Fruit fly (Drosophila melanogaster): ENCODE data around the gene for.

for gene

DNA sequence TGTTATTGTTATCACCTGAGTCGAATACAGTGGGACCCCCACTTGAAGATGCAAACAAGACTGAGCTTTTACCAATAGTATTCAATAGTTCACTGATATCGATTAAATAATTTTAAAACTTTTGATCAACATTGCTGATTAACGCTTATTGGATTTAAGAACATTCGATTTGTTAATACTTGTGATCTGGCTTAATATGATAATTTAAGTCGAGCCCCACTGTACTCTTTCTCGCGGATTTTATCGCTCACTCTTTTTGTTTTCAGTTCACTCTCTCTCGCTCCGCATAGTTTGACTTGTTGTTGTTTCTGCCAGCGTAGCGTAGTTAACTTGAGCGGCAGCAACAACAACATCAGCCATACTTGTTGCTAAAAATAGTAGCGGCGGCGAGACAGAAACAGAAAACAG is 1.1 kb downstream of the for start (continued):
- TF ChIP-seq CG32264 (GFP tag; optimal IDR thresholded peaks at IDR 0.05) (peak; percentile 96), OdsH (GFP tag; optimal IDR thresholded peaks at IDR 0.05) (peak; percentile 99), rgr (GFP tag; optimal IDR thresholded peaks at IDR 0.05) (peak; percentile 99), N (GFP tag; optimal IDR thresholded peaks at IDR 0.05) (no peak), brk (GFP tag; optimal IDR thresholded peaks at IDR 0.05) (peak; percentile 96), Vsx2 (GFP tag; optimal IDR thresholded peaks at IDR 0.05; ENCODE audit: partially characterized antibody) (no peak), Abd-B (GFP tag; optimal IDR thresholded peaks at IDR 0.05) (no peak), CG9705 (GFP tag; optimal IDR thresholded peaks at IDR 0.05) (peak; percentile 99)

DNA sequence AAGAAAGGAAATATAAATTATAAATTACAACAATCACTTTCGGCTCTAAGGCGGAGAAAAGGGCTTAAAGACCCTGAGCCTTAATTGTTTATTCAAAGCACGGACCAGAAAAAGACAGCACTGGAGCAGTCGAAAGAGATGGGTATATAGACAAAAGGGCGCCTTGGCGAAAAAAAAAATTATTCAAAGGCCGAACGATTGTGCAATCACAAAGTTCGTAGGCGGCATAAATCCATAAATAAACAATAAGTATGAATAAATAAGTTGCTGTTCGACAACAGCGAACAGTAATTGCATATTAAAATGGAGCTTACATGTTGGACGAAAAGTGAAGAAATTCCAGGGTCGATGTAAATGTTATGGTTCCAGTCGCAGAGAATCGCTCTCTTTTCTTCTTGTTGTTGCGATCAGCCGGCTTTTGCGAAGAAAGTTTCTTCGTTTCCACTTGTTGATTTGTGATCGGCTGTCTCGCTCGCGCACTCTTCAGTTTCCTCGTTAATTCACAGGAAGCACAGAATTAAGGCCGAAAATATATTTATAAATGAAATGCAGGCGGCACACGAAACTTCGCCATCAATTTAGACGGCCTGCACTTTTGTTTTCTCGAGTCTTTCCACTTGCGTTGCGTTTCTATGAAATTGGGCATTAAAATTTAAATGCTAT is 1.7 kb downstream of the for start:
- no peak for TF ChIP-seq Sp1 (GFP tag; optimal IDR thresholded peaks at IDR 0.05)
- TF ChIP-seq Myc (optimal IDR thresholded peaks at IDR 0.05), result no peak
- TF ChIP-seq OdsH (GFP tag; optimal IDR thresholded peaks at IDR 0.05), result no peak
- no peak for TF ChIP-seq dl (GFP tag; optimal IDR thresholded peaks at IDR 0.05; ENCODE audit: insufficient read depth in 1 of 2, partially characterized antibody in 2 of 2)
- no peak for TF ChIP-seq dmrt93B (GFP tag; optimal IDR thresholded peaks at IDR 0.05)
- TF ChIP-seq Hr83 (GFP tag; optimal IDR thresholded peaks at IDR 0.05; ENCODE audit: poor library complexity, severe bottlenecking), result no peak
- TF ChIP-seq psq (GFP tag; optimal IDR thresholded peaks at IDR 0.05), result no peak
- no peak for TF ChIP-seq fru (GFP tag; optimal IDR thresholded peaks at IDR 0.05)
- no peak for TF ChIP-seq HLH106 (tag; optimal IDR thresholded peaks at IDR 0.05)
- TF ChIP-seq dsf (GFP tag; optimal IDR thresholded peaks at IDR 0.05; ENCODE audit: borderline replicate concordance), result no peak
- no peak for TF ChIP-seq Vsx2 (GFP tag; optimal IDR thresholded peaks at IDR 0.05; ENCODE audit: partially characterized antibody)
- no peak for TF ChIP-seq usp (GFP tag; optimal IDR thresholded peaks at IDR 0.05)
- TF ChIP-seq ey (GFP tag; optimal IDR thresholded peaks at IDR 0.05), result no peak
- no peak for TF ChIP-seq lola (GFP tag; optimal IDR thresholded peaks at IDR 0.05)
- no peak for TF ChIP-seq rgr (GFP tag; optimal IDR thresholded peaks at IDR 0.05)
- no peak for TF ChIP-seq Hnf4 (GFP tag; optimal IDR thresholded peaks at IDR 0.05)
- no peak for TF ChIP-seq sage (GFP tag; optimal IDR thresholded peaks at IDR 0.05)
- no peak for TF ChIP-seq Mio (GFP tag; optimal IDR thresholded peaks at IDR 0.05)

DNA sequence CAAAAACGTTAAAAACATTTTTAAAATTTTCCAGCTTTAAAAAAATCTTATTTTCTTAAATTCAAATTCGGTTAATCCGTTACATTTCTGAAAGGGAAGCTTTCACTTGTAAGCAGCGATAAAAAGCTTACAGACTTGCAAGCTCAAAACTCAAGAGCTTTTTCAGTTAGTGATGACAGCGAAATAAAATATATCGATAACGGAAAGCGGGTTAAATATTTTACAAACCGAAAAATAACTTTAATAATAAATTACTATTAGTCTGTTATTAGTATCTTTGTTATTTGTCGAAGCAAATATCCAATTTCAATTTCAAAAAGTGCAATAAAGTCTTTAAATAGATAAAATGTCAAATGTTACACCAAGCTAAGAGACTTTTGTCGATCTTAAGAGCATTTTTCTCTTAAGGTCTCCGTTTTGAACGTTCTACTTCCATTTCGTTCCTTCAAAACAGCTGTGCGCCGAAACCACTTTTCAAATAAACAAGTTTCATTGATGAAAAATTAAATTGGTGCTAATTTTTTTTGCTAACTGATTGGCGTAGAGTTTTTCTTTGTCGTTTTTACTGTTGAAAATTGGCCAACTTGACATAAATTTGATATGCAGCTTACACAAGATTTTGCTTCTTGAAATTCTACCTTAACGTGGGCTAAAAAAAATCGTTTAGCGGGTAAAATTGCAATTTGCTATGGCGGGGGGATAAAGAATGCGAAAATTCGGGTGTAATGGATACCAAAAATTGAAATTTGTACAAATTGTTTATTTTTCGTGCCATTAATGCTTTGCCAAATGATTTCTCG is 8.4 kb downstream of the for start:
- TF ChIP-seq sage (GFP tag; optimal IDR thresholded peaks at IDR 0.05) (peak; percentile 67), dl (GFP tag; optimal IDR thresholded peaks at IDR 0.05; ENCODE audit: insufficient read depth in 1 of 2, partially characterized antibody in 2 of 2) (no peak), lola (GFP tag; optimal IDR thresholded peaks at IDR 0.05) (no peak), brk (GFP tag; optimal IDR thresholded peaks at IDR 0.05) (peak; percentile 87), woc (GFP tag; optimal IDR thresholded peaks at IDR 0.05) (peak; percentile 27), Hnf4 (GFP tag; optimal IDR thresholded peaks at IDR 0.05) (peak; percentile 18), CrebA (GFP tag; optimal IDR thresholded peaks at IDR 0.05; ENCODE audit: borderline replicate concordance) (peak; percentile 40)

DNA sequence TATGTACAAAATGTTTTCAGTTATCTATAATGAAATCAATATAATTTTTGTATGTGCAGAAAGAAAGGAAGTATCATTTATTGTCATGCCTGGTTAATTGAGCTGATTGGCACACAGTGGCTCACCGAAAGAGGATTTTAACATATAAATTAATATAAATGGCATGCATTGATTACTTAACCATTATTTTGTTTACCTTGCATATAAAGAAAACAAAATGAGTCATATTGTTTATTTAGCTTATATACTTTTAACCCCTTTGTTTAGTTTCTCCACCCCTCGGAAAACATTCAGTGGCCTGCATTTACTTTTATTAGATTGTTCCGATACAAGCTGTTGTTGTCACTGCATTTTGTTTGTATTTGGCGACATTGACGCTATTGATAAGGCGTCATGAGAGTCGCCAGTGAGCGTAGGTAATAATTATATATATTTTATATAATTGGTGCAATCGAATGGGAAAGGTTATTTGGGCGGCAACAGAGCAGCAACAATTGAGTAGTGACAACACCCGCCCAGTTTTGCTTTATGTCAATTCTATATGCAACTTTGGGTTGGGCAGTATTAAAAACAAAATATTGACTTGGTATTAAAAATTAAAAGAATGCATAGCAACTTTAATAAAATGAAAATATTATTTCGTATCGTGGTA is 9.1 kb downstream of the for start:
- TF ChIP-seq dmrt93B (GFP tag; optimal IDR thresholded peaks at IDR 0.05) (peak; percentile 54), HLH106 (tag; optimal IDR thresholded peaks at IDR 0.05) (peak; percentile 80), CrebA (GFP tag; optimal IDR thresholded peaks at IDR 0.05; ENCODE audit: borderline replicate concordance) (peak; percentile 22), usp (GFP tag; optimal IDR thresholded peaks at IDR 0.05) (no peak), woc (GFP tag; optimal IDR thresholded peaks at IDR 0.05) (no peak), Hr78 (GFP tag; optimal IDR thresholded peaks at IDR 0.05) (no peak), rgr (GFP tag; optimal IDR thresholded peaks at IDR 0.05) (peak; percentile 74), Myc (optimal IDR thresholded peaks at IDR 0.05) (no peak), Hr83 (GFP tag; optimal IDR thresholded peaks at IDR 0.05; ENCODE audit: poor library complexity, severe bottlenecking) (peak; percentile 4), Vsx2 (GFP tag; optimal IDR thresholded peaks at IDR 0.05; ENCODE audit: partially characterized antibody) (no peak), ey (GFP tag; optimal IDR thresholded peaks at IDR 0.05) (peak; percentile 60), Dfd (GFP tag; optimal IDR thresholded peaks at IDR 0.05) (no peak), Mio (GFP tag; optimal IDR thresholded peaks at IDR 0.05) (no peak), brk (GFP tag; optimal IDR thresholded peaks at IDR 0.05) (peak; percentile 71), CG32264 (GFP tag; optimal IDR thresholded peaks at IDR 0.05) (no peak), N (GFP tag; optimal IDR thresholded peaks at IDR 0.05) (no peak), sage (GFP tag; optimal IDR thresholded peaks at IDR 0.05) (peak; percentile 8), CG9705 (GFP tag; optimal IDR thresholded peaks at IDR 0.05) (no peak), Sp1 (GFP tag; optimal IDR thresholded peaks at IDR 0.05) (peak; percentile 84), Hnf4 (GFP tag; optimal IDR thresholded peaks at IDR 0.05) (peak; percentile 83), foxo (GFP tag; optimal IDR thresholded peaks at IDR 0.05) (peak in 1 of 2 experiments; percentile 69), Abd-B (GFP tag; optimal IDR thresholded peaks at IDR 0.05) (no peak), pan (optimal IDR thresholded peaks at IDR 0.05) (no peak), jim (GFP tag; optimal IDR thresholded peaks at IDR 0.05) (no peak), dl (GFP tag; optimal IDR thresholded peaks at IDR 0.05; ENCODE audit: insufficient read depth in 1 of 2, partially characterized antibody in 2 of 2) (no peak), fru (GFP tag; optimal IDR thresholded peaks at IDR 0.05) (peak; percentile 50), dsf (GFP tag; optimal IDR thresholded peaks at IDR 0.05; ENCODE audit: borderline replicate concordance) (peak; percentile 67), Dif (GFP tag; optimal IDR thresholded peaks at IDR 0.05; ENCODE audit: partially characterized antibody) (no peak), h (GFP tag; optimal IDR thresholded peaks at IDR 0.05) (peak; percentile 70), Jra (GFP tag; optimal IDR thresholded peaks at IDR 0.05) (peak; percentile 26), tai (GFP tag; optimal IDR thresholded peaks at IDR 0.05) (peak; percentile 24), psq (GFP tag; optimal IDR thresholded peaks at IDR 0.05) (peak; percentile 71), OdsH (GFP tag; optimal IDR thresholded peaks at IDR 0.05) (peak; percentile 84), lola (GFP tag; optimal IDR thresholded peaks at IDR 0.05) (no peak)
